Worm (Caenorhabditis elegans) whole organism, midembryonic: ENCODE data around the gene Y39E4B.5.
A peak's percentile ranks its signal among the peaks of the same experiment; 100 is the strongest.

ENCODE experiments used
- T22C8.4 ChIP-seq: fragments of 200-800 bp; sonication (Bioruptor generic); IDR thresholded peaks from 2 replicates; pipeline ENCODE4 v1.3.6; 2022; ENCODE audit warnings: missing genetic modification characterization, missing compliant biosample characterization
- cog-1 ChIP-seq: sonication (generic microtip); optimal IDR thresholded peaks from 2 replicates; lab custom pipeline; 2016; ENCODE audit warnings: missing genetic modification characterization, missing compliant biosample characterization
- flt-1 ChIP-seq: fragments of 200-800 bp; sonication (Bioruptor generic); IDR thresholded peaks from 2 replicates; pipeline ENCODE4 v1.3.6; 2022; ENCODE audit warnings: missing genetic modification characterization, missing compliant biosample characterization
- klf-2 ChIP-seq: fragments of 200-800 bp; sonication (Bioruptor generic); conservative IDR thresholded peaks from 2 replicates; pipeline ENCODE4 v1.3.6; 2022; ENCODE audit warnings: missing genetic modification reagents, missing genetic modification characterization, missing compliant biosample characterization
- med-1 ChIP-seq: sonication (generic microtip); optimal IDR thresholded peaks from 2 replicates; lab custom pipeline; 2017; ENCODE audit warnings: missing genetic modification characterization, mild to moderate bottlenecking, missing compliant biosample characterization, antibody characterized with exemption, missing genetic modification reagents; ENCODE audit not compliant: insufficient read depth
- ref-1 ChIP-seq: fragments of 200-800 bp; sonication (Bioruptor generic); conservative IDR thresholded peaks from 2 replicates; pipeline ENCODE4 v1.3.6; 2022; ENCODE audit warnings: missing genetic modification reagents, missing genetic modification characterization, missing compliant biosample characterization
- tab-1 ChIP-seq: fragments of 200-800 bp; sonication (Bioruptor generic); IDR thresholded peaks from 2 replicates; pipeline ENCODE4 v1.3.6; 2022; ENCODE audit warnings: missing genetic modification characterization, missing compliant biosample characterization
- ztf-23 ChIP-seq: fragments of 200-800 bp; sonication (Bioruptor generic); IDR thresholded peaks from 2 replicates; pipeline ENCODE4 v1.3.6; 2022; ENCODE audit warnings: missing genetic modification reagents, missing genetic modification characterization, missing compliant biosample characterization
- ztf-29 ChIP-seq: fragments of 200-800 bp; sonication (Bioruptor generic); IDR thresholded peaks from 2 replicates; pipeline ENCODE4 v1.3.6; 2022; ENCODE audit warnings: missing genetic modification reagents, missing genetic modification characterization, missing compliant biosample characterization

Y39E4B.5 gene

ce11 chrIII:13169464-13169966 is at the start of gene Y39E4B.5, which contains the start of gene snpc-1.2:
Gene Y39E4B.5 (plus strand): TSS chrIII:13169916.
Gene snpc-1.2 (minus strand): TSS chrIII:13169541.
- no peak for TF ChIP-seq klf-2 (GFP tag; lab: Robert Waterston, UW)
- no peak for TF ChIP-seq ref-1 (GFP tag; lab: Robert Waterston, UW)
- no peak for TF ChIP-seq tab-1
- no peak for TF ChIP-seq cog-1
- TF ChIP-seq med-1 (GFP tag; lab: Kevin White, UChicago): no peak
- TF ChIP-seq flt-1: no peak
- TF ChIP-seq T22C8.4 (GFP tag; lab: Robert Waterston, UW): no peak
- TF ChIP-seq ztf-23: no peak
- TF ChIP-seq ztf-29 (GFP tag; lab: Robert Waterston, UW): no peak

DNA sequence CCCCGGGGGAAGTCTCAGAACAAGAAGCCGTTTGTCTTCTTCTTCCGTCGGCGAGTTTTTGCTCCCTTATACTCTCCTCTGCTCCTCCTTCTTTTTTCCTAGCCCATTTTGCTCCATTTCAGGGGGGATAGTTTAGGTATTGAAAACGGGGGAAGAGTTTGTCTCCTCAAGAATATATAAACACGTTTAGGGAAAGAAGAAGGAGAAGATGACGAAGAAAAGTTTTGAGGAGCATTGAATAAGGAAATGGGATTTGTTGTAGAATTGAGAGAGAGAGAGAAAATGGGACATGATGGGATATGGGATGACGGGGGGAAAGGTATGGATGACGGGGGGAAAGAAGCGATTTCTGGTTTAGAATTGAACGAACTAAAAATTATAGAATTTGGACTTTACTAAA is 46.3 kb upstream of the Y39E4B.5 start:
- no peak for TF ChIP-seq T22C8.4 (GFP tag; lab: Robert Waterston, UW)
- TF ChIP-seq med-1 (GFP tag; lab: Kevin White, UChicago): no peak
- no peak for TF ChIP-seq ztf-23
- TF ChIP-seq flt-1: no peak
- no peak for TF ChIP-seq ref-1 (GFP tag; lab: Robert Waterston, UW)
- no peak for TF ChIP-seq cog-1
- TF ChIP-seq klf-2 (GFP tag; lab: Robert Waterston, UW): no peak
- no peak for TF ChIP-seq ztf-29 (GFP tag; lab: Robert Waterston, UW)

- no peak for TF ChIP-seq med-1 (GFP tag; lab: Kevin White, UChicago)
- no peak for TF ChIP-seq ztf-23
- no peak for TF ChIP-seq klf-2 (GFP tag; lab: Robert Waterston, UW)
- no peak for TF ChIP-seq ztf-29 (GFP tag; lab: Robert Waterston, UW)
- TF ChIP-seq tab-1: no peak
- no peak for TF ChIP-seq ref-1 (GFP tag; lab: Robert Waterston, UW)
- TF ChIP-seq cog-1: no peak
These were observed 42.6 kb upstream of the Y39E4B.5 start for ce11 chrIII:13127157-13127556.

DNA sequence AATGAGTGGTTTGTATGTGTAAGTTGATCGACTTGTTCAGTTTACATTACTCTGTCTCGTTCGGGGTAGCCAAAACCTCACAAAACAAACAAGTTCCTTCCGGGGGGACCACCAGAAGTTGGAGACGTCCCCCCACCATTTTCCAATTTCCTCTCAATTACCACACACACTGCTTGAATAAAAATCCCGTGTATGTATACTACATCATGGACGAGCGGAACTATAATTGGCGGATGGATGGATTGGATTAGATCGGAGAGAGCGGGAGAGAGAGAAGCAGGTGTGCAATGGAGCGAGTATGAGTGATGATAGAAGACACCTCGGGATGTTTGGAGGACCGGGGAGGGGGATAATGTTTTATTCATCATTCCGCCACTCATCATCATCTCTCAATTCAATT is 38.5 kb upstream of the Y39E4B.5 start:
- TF ChIP-seq ztf-23: no peak

ce11 chrIII:13139301-13139700 is 30.4 kb upstream of the Y39E4B.5 start, which contains the start of gene bre-2:
Gene bre-2 (minus strand): TSS chrIII:13139626.
- TF ChIP-seq flt-1: no peak
- no peak for TF ChIP-seq ztf-29 (GFP tag; lab: Robert Waterston, UW)
- no peak for TF ChIP-seq T22C8.4 (GFP tag; lab: Robert Waterston, UW)
- no peak for TF ChIP-seq tab-1
- TF ChIP-seq klf-2 (GFP tag; lab: Robert Waterston, UW): no peak
- no peak for TF ChIP-seq ref-1 (GFP tag; lab: Robert Waterston, UW)
- no peak for TF ChIP-seq med-1 (GFP tag; lab: Kevin White, UChicago)
- TF ChIP-seq cog-1: no peak
- no peak for TF ChIP-seq ztf-23

DNA sequence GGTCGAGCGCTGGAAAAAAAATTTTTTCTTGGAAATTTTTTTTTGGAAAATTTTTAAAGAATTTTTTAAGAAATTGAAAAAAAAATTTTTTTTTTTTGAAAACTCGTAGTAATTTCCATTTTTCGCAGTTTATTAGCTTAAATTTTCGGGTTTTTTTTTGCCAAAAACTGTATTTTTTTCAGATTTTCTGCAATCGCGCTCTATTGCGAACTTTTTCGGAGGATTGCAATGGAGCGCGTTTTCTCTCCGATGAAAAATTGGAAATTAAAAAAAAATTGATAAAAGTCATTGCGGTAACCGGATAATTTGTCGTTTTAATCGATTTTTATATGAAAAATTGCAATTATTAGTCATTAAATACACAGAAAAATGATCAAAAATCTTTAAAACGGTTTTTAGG is 18.0 kb upstream of the Y39E4B.5 start:
- TF ChIP-seq tab-1 (no peak), ref-1 (GFP tag; lab: Robert Waterston, UW) (no peak), ztf-29 (GFP tag; lab: Robert Waterston, UW) (no peak)

DNA sequence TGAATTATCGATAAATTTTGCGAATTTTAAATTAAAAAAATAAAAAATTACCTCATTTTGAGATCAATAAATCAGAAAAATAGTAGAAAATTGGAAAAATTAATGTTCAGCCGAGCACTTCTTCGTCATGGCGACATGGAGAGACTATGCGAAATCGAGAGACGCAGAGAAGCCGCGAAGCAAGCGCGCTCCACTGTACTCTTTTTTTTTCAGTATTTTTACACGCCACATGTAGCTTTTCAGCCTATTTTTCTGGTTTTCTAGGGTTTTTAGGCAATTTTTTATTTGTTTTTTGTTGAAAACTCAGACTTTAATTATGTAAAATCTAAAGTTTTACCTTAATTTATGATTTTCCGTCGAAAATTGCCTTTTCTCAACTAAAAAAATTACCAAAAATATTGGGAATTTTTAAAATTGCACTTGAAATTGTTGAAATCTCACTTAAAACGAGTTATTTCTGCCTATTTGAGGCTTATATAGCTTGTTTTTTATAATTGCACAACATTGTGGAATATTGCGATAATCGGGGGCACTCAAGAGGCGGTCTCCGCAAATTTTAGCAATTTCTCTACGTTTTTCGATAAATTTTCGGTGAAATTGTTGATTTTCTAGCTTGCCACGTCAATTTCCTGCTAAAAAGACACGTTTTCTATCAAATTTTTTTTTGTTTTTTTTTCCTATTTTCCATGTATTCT is 16.9 kb upstream of the Y39E4B.5 start, which contains the start of gene Y39E4B.10:
Y39E4B.10 (minus strand) TSS at position 162 of the 695 bp plus-strand sequence.
- no peak for TF ChIP-seq tab-1
- no peak for TF ChIP-seq T22C8.4 (GFP tag; lab: Robert Waterston, UW)
- TF ChIP-seq ztf-29 (GFP tag; lab: Robert Waterston, UW): no peak
- no peak for TF ChIP-seq med-1 (GFP tag; lab: Kevin White, UChicago)
- TF ChIP-seq ztf-23: no peak
- TF ChIP-seq cog-1: no peak

ce11 chrIII:13153517-13153916 is 16.2 kb upstream of the Y39E4B.5 start, which contains the start of gene abce-1:
Gene abce-1 (plus strand): TSS chrIII:13153817.
- no peak for TF ChIP-seq flt-1
- no peak for TF ChIP-seq ztf-29 (GFP tag; lab: Robert Waterston, UW)
- no peak for TF ChIP-seq ztf-23
- TF ChIP-seq T22C8.4 (GFP tag; lab: Robert Waterston, UW): no peak
- TF ChIP-seq med-1 (GFP tag; lab: Kevin White, UChicago): no peak
- TF ChIP-seq klf-2 (GFP tag; lab: Robert Waterston, UW): no peak
- no peak for TF ChIP-seq ref-1 (GFP tag; lab: Robert Waterston, UW)

ce11 chrIII:13160636-13161035 is 9.1 kb upstream of the Y39E4B.5 start:
- TF ChIP-seq cog-1 (no peak), ztf-23 (peak; percentile 55; the same call in 1 of the 2 replicates), ztf-29 (GFP tag; lab: Robert Waterston, UW) (no peak), tab-1 (no peak), med-1 (GFP tag; lab: Kevin White, UChicago) (no peak), klf-2 (GFP tag; lab: Robert Waterston, UW) (no peak)

DNA sequence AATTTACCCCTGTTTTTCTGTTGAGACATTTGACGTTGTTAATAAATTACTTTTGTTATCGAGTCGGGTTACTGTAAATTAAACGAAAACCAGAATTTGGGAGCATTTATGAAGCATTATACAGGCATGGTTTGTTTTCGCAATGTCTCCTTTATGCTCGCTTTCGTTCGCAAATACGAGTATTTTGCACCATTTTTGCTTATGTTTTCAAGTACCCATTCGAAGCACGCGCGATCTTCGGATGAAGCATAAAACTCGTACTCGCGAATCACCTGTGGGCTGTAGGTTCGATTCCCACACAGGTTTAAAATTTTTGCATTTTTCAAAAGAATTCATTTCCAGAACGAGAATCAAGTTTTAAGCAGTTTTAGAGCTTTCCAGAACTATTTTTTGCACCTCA is 4.8 kb upstream of the Y39E4B.5 start:
- TF ChIP-seq tab-1: no peak
- TF ChIP-seq ref-1 (GFP tag; lab: Robert Waterston, UW): no peak
- TF ChIP-seq T22C8.4 (GFP tag; lab: Robert Waterston, UW): no peak
- no peak for TF ChIP-seq ztf-23
- no peak for TF ChIP-seq med-1 (GFP tag; lab: Kevin White, UChicago)
- TF ChIP-seq cog-1: no peak
- TF ChIP-seq klf-2 (GFP tag; lab: Robert Waterston, UW): no peak
- no peak for TF ChIP-seq flt-1
- TF ChIP-seq ztf-29 (GFP tag; lab: Robert Waterston, UW): no peak
